Fruit fly (Drosophila melanogaster): ENCODE measurements around the gene tx.
A peak's percentile ranks its signal among the peaks of the same experiment; 100 is the strongest.

The tx gene

dm6 chr3R:26443875-26444511, 3.4 kb downstream of the tx start:
- TF ChIP-seq fd3F (GFP tag; optimal IDR thresholded peaks at IDR 0.05) (no peak), CG4328 (GFP tag; optimal IDR thresholded peaks at IDR 0.05) (peak; percentile 33), CG9437 (GFP tag; optimal IDR thresholded peaks at IDR 0.05) (peak; percentile 28), CG2678 (tag; optimal IDR thresholded peaks at IDR 0.05) (peak; percentile 84), CG17359 (tag; optimal IDR thresholded peaks at IDR 0.05) (peak; percentile 83), dmrt11E (tag; optimal IDR thresholded peaks at IDR 0.05) (peak; percentile 12), nau (GFP tag; optimal IDR thresholded peaks at IDR 0.05) (peak; percentile 45), CG9215 (GFP tag; IDR thresholded peaks at IDR 0.05) (0 out of 2 replicates have a peak, but pooled peaks have one; percentile 16), CG11695 (GFP tag; IDR thresholded peaks at IDR 0.05) (peak; percentile 50; the same call in 2 of the 3 replicates), ind (GFP tag; optimal IDR thresholded peaks at IDR 0.05) (peak; percentile 35), E2f2 (GFP tag; IDR thresholded peaks at IDR 0.05) (no peak; the same call in 1 of the 2 replicates), CG2712 (tag; optimal IDR thresholded peaks at IDR 0.05) (peak; percentile 84), CG17568 (GFP tag; optimal IDR thresholded peaks at IDR 0.05) (no peak), da (GFP tag; optimal IDR thresholded peaks at IDR 0.05) (no peak), CG42726 (GFP tag; IDR thresholded peaks at IDR 0.05; ENCODE audit: partially characterized antibody) (no peak), nerfin-2 (GFP tag; IDR thresholded peaks at IDR 0.05; ENCODE audit: partially characterized antibody) (no peak), wek (GFP tag; optimal IDR thresholded peaks at IDR 0.05) (no peak), CoRest (tag; optimal IDR thresholded peaks at IDR 0.05) (peak; percentile 49), onecut (GFP tag; IDR thresholded peaks at IDR 0.05) (0 out of 2 replicates have a peak, but pooled peaks have one; percentile 26), D (optimal IDR thresholded peaks at IDR 0.05) (no peak), D (GFP tag; optimal IDR thresholded peaks at IDR 0.05) (peak; percentile 77), CG12659 (GFP tag; optimal IDR thresholded peaks at IDR 0.05) (peak; percentile 41), Ptx1 (GFP tag; IDR thresholded peaks at IDR 0.05) (peak; percentile 73), ewg (GFP tag; optimal IDR thresholded peaks at IDR 0.05) (peak; percentile 22), CG2875 (GFP tag; optimal IDR thresholded peaks at IDR 0.05) (peak; percentile 47), Xrp1 (GFP tag; IDR thresholded peaks at IDR 0.05) (peak; percentile 76), vnd (GFP tag; IDR thresholded peaks at IDR 0.05; ENCODE audit: partially characterized antibody) (no peak), Rfx (GFP tag; IDR thresholded peaks at IDR 0.05) (0 out of 2 replicates have a peak, but pooled peaks have one; percentile 12), CG8359 (GFP tag; optimal IDR thresholded peaks at IDR 0.05; ENCODE audit: borderline replicate concordance) (peak; percentile 40), CG11456 (GFP tag; IDR thresholded peaks at IDR 0.05) (peak; percentile 51; the same call in 1 of the 3 replicates), gce (GFP tag; IDR thresholded peaks at IDR 0.05) (no peak), PHDP (tag; optimal IDR thresholded peaks at IDR 0.05) (peak; percentile 46), Med (GFP tag) (peak; percentile 71), dysf (GFP tag; IDR thresholded peaks at IDR 0.05) (peak; percentile 68), CG11085 (GFP tag; IDR thresholded peaks at IDR 0.05) (no peak), CG3407 (GFP tag; optimal IDR thresholded peaks at IDR 0.05) (peak; percentile 27), CG5245 (GFP tag; optimal IDR thresholded peaks at IDR 0.05) (peak; percentile 29), tio (GFP tag; optimal IDR thresholded peaks at IDR 0.05) (peak; percentile 42), pfk (GFP tag; optimal IDR thresholded peaks at IDR 0.05) (no peak), fd96Cb (tag; optimal IDR thresholded peaks at IDR 0.05) (peak; percentile 83), trem (tag; optimal IDR thresholded peaks at IDR 0.05) (peak; percentile 58), unpg (GFP tag; optimal IDR thresholded peaks at IDR 0.05) (peak; percentile 64), sr (GFP tag; IDR thresholded peaks at IDR 0.05) (peak; percentile 95), Oli (tag; optimal IDR thresholded peaks at IDR 0.05) (peak; percentile 55), CG12219 (GFP tag; optimal IDR thresholded peaks at IDR 0.05) (peak; percentile 6), Usf (GFP tag; optimal IDR thresholded peaks at IDR 0.05) (no peak), CG12299 (tag; optimal IDR thresholded peaks at IDR 0.05) (peak; percentile 30), CG1603 (tag; optimal IDR thresholded peaks at IDR 0.05) (peak; percentile 6), Deaf1 (tag; optimal IDR thresholded peaks at IDR 0.05) (peak; percentile 36)
